Fruit fly (Drosophila melanogaster) whole organism, larva: ENCODE data around the gene CG5188.

Source experiments
- noc ChIP-seq: fragments of 200-800 bp; sonication (Bioruptor generic); optimal IDR thresholded peaks from 3 replicates; lab custom pipeline; 2019; ENCODE audit warnings: missing biosample characterization, mild to moderate bottlenecking, missing genetic modification characterization, moderate library complexity

Gene CG5188

dm6 chr2L:10413251-10414127, 15.1 kb upstream of the CG5188 start, which contains the start of the genes CG5355 and Klp31E:
Gene CG5355, minus strand, starts transcription at chr2L:10413463.
Gene Klp31E, plus strand, starts transcription at chr2L:10414017.
- TF ChIP-seq noc (tag; lab: Kevin White, UChicago), result no peak

dm6 chr2L:10418981-10419380, 9.6 kb upstream of the CG5188 start, which contains the start of gene RfC3:
Gene RfC3, plus strand, starts transcription at chr2L:10419190.
- no peak for TF ChIP-seq noc (tag; lab: Kevin White, UChicago)

dm6 chr2L:10422643-10423606, 5.7 kb upstream of the CG5188 start, which contains the start of the genes pie and Wdfy2:
Gene pie, minus strand, starts transcription at chr2L:10422780.
Gene Wdfy2, plus strand, starts transcription at chr2L:10423291.
- TF ChIP-seq noc (tag; lab: Kevin White, UChicago), result no peak

- no peak for TF ChIP-seq noc (tag; lab: Kevin White, UChicago)
Observed at dm6 chr2L:10425599-10425998, 3.0 kb upstream of the CG5188 start.

dm6 chr2L:10426534-10427048, 2.0 kb upstream of the CG5188 start, which contains the start of the genes SmB and KdelR:
Gene SmB, minus strand, starts transcription at chr2L:10426627.
Gene KdelR, plus strand, starts transcription at chr2L:10426887.
- no peak for TF ChIP-seq noc (tag; lab: Kevin White, UChicago)

dm6 chr2L:10430802-10431476, 2.3 kb downstream of the CG5188 start, which contains the start of the genes Bug22 and TfIIB:
Gene Bug22, minus strand, starts transcription at chr2L:10430918.
Gene TfIIB, plus strand, starts transcription at chr2L:10431338.
- no peak for TF ChIP-seq noc (tag; lab: Kevin White, UChicago)

- no peak for TF ChIP-seq noc (tag; lab: Kevin White, UChicago)
Observed at dm6 chr2L:10435606-10436160, 7.1 kb downstream of the CG5188 start, which contains the start of the genes TBC1D16 and holn1. Gene TBC1D16, minus strand, starts transcription at chr2L:10435656. Gene holn1, plus strand, starts transcription at chr2L:10435995.

dm6 chr2L:10437317-10437716, 8.7 kb downstream of the CG5188 start, which contains the start of gene STUB1:
Gene STUB1, plus strand, starts transcription at chr2L:10437548.
- no peak for TF ChIP-seq noc (tag; lab: Kevin White, UChicago)

- no peak for TF ChIP-seq noc (tag; lab: Kevin White, UChicago)
Observed at dm6 chr2L:10439174-10439573, 10.5 kb downstream of the CG5188 start, which contains the start of gene Nse4. Gene Nse4, plus strand, starts transcription at chr2L:10439440.

dm6 chr2L:10442048-10442790, 13.6 kb downstream of the CG5188 start, which contains the start of gene loh:
Gene loh, plus strand, starts transcription at chr2L:10442534.
- no peak for TF ChIP-seq noc (tag; lab: Kevin White, UChicago)

- TF ChIP-seq noc (tag; lab: Kevin White, UChicago), result no peak
Observed at dm6 chr2L:10452296-10452695, 23.7 kb downstream of the CG5188 start, which contains the start of gene ppk10. Gene ppk10, minus strand, starts transcription at chr2L:10452396.

- TF ChIP-seq noc (tag; lab: Kevin White, UChicago), result peak; percentile 56
Observed at dm6 chr2L:10455944-10456520, 27.4 kb downstream of the CG5188 start.
